Fruit fly (Drosophila melanogaster) whole organism, pupa: ENCODE results near the gene inaF-B.

Experiments used
- CG10348 ChIP-seq: fragments of 200-800 bp; sonication (Bioruptor generic); IDR thresholded peaks from 2 replicates; pipeline ENCODE4 v1.3.6; 2022; ENCODE audit warnings: missing biosample characterization, missing genetic modification characterization
- CG12605 ChIP-seq: fragments of 200-800 bp; sonication (Bioruptor generic); IDR thresholded peaks from 2 replicates; pipeline ENCODE4 v1.3.6; 2022; ENCODE audit warnings: missing biosample characterization, missing genetic modification characterization
- CG13204 ChIP-seq: fragments of 200-800 bp; sonication (Bioruptor generic); optimal IDR thresholded peaks from 2 replicates; lab custom pipeline; 2018; ENCODE audit warnings: missing biosample characterization, mild to moderate bottlenecking, missing genetic modification characterization, moderate library complexity
- CG14655 ChIP-seq: fragments of 200-800 bp; sonication (Bioruptor generic); optimal IDR thresholded peaks from 3 replicates; lab custom pipeline; 2017; ENCODE audit warnings: mild to moderate bottlenecking, missing biosample characterization, missing genetic modification reagents, missing genetic modification characterization
- CG15710 ChIP-seq: fragments of 200-800 bp; sonication (Bioruptor generic); optimal IDR thresholded peaks from 2 replicates; lab custom pipeline; 2018; ENCODE audit warnings: missing biosample characterization, mild to moderate bottlenecking, missing genetic modification characterization, moderate library complexity
- CG17806 ChIP-seq: fragments of 200-800 bp; sonication (Bioruptor generic); optimal IDR thresholded peaks from 2 replicates; lab custom pipeline; 2018; ENCODE audit warnings: missing biosample characterization, mild to moderate bottlenecking, missing genetic modification characterization, moderate library complexity
- CG32121 ChIP-seq: fragments of 200-800 bp; sonication (Bioruptor generic); IDR thresholded peaks from 2 replicates; pipeline ENCODE4 v1.3.6; 2022; ENCODE audit warnings: missing biosample characterization, missing genetic modification characterization
- CG34367 ChIP-seq: fragments of 200-800 bp; sonication (Bioruptor generic); optimal IDR thresholded peaks from 2 replicates; lab custom pipeline; 2018; ENCODE audit warnings: missing biosample characterization, mild to moderate bottlenecking, missing genetic modification characterization
- CG4496 ChIP-seq: fragments of 200-800 bp; sonication (Bioruptor generic); IDR thresholded peaks from 3 replicates; pipeline ENCODE4 v1.3.6; 2022; ENCODE audit warnings: missing biosample characterization, missing genetic modification characterization
- CG8159 ChIP-seq: fragments of 200-800 bp; sonication (Bioruptor generic); optimal IDR thresholded peaks from 3 replicates; lab custom pipeline; 2018; ENCODE audit warnings: missing biosample characterization, mild to moderate bottlenecking, missing genetic modification characterization, moderate library complexity
- CG8301 ChIP-seq: fragments of 200-800 bp; sonication (Bioruptor generic); optimal IDR thresholded peaks from 2 replicates; lab custom pipeline; 2018; ENCODE audit warnings: missing biosample characterization, mild to moderate bottlenecking, missing genetic modification characterization
- CG9948 ChIP-seq: fragments of 200-800 bp; sonication (Bioruptor generic); optimal IDR thresholded peaks from 2 replicates; lab custom pipeline; 2018; ENCODE audit warnings: missing biosample characterization, mild to moderate bottlenecking, missing genetic modification characterization, moderate library complexity
- D1 ChIP-seq: fragments of 200-800 bp; sonication (Bioruptor generic); optimal IDR thresholded peaks from 2 replicates; lab custom pipeline; 2018; ENCODE audit warnings: missing biosample characterization, mild to moderate bottlenecking, missing genetic modification characterization, moderate library complexity
- EcR ChIP-seq: fragments of 200-800 bp; sonication (Bioruptor generic); optimal IDR thresholded peaks from 3 replicates; lab custom pipeline; 2019; ENCODE audit warnings: missing biosample characterization, missing genetic modification characterization, mild to moderate bottlenecking, moderate library complexity, missing genetic modification reagents
- Ets98B ChIP-seq: fragments of 200-800 bp; sonication (Bioruptor generic); IDR thresholded peaks from 2 replicates; pipeline ENCODE4 v1.3.6; 2022; ENCODE audit warnings: missing biosample characterization, missing genetic modification characterization
- Pif1A ChIP-seq: fragments of 200-800 bp; sonication (Bioruptor generic); optimal IDR thresholded peaks from 3 replicates; lab custom pipeline; 2016; ENCODE audit warnings: missing biosample characterization, missing genetic modification characterization
- Pif1B ChIP-seq: fragments of 200-800 bp; sonication (Bioruptor generic); optimal IDR thresholded peaks from 3 replicates; lab custom pipeline; 2016; ENCODE audit warnings: missing biosample characterization, missing genetic modification characterization
- Snoo ChIP-seq: fragments of 200-800 bp; sonication (Bioruptor generic); optimal IDR thresholded peaks from 3 replicates; lab custom pipeline; 2017; ENCODE audit warnings: missing biosample characterization, mild to moderate bottlenecking, missing genetic modification characterization, inconsistent platforms
- fd96Ca ChIP-seq: fragments of 200-800 bp; sonication (Bioruptor generic); IDR thresholded peaks from 3 replicates; pipeline ENCODE4 v1.3.6; 2022; ENCODE audit warnings: missing biosample characterization, missing genetic modification characterization
- gl ChIP-seq: fragments of 200-800 bp; sonication (Bioruptor generic); optimal IDR thresholded peaks from 2 replicates; lab custom pipeline; 2018; ENCODE audit warnings: missing biosample characterization, mild to moderate bottlenecking, missing genetic modification characterization
- rn ChIP-seq: fragments of 200-800 bp; sonication (Bioruptor generic); IDR thresholded peaks from 2 replicates; pipeline ENCODE4 v1.3.6; 2022; ENCODE audit warnings: missing biosample characterization, missing genetic modification characterization

Gene inaF-B

DNA sequence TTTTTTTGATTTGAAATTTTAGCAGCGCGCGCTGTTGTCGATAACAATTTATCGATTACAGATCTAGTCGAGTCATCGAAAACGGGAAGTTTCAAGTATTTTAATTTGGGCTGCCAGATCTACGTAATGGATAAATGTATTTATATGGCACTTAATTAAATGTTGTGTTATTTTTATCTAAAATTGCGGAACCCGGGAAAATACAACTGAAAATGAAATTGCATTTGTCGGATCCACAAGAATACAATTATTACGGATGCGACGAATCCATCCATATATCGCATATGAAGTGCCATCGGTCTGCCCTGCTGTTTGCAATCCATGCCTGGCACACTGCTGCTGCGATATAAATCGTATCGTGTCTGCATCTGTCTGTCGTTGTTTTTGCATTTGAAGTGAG, 12.4 kb downstream of the inaF-B start, which contains the start of gene Tango10:
Tango10 (plus strand) TSS at position 108 of the 400 bp plus-strand sequence.
- TF ChIP-seq D1 (no peak), EcR (no peak), CG17806 (tag; lab: Kevin White, UChicago) (peak; percentile 13), CG14655 (GFP tag; lab: Kevin White, UChicago) (no peak), CG32121 (peak; percentile 40; the same call in 1 of the 2 replicates), CG9948 (tag; lab: Kevin White, UChicago) (no peak), gl (tag; lab: Kevin White, UChicago) (no peak), Pif1B (GFP tag; lab: Kevin White, UChicago) (no peak), Ets98B (GFP tag; lab: Robert Waterston, UW) (0 out of 2 replicates have a peak, but pooled peaks have one; percentile 24), fd96Ca (peak; percentile 53; the same call in 1 of the 3 replicates), CG34367 (tag; lab: Kevin White, UChicago) (no peak), CG15710 (tag; lab: Kevin White, UChicago) (peak; percentile 38), Pif1A (no peak), CG12605 (GFP tag; lab: Robert Waterston, UW) (no peak), CG13204 (GFP tag; lab: Kevin White, UChicago) (no peak), CG10348 (GFP tag; lab: Robert Waterston, UW) (no peak), CG4496 (GFP tag; lab: Robert Waterston, UW) (no peak), CG8159 (tag; lab: Kevin White, UChicago) (no peak)
- TF ChIP-seq, all 21 proteins: peak for 5

DNA sequence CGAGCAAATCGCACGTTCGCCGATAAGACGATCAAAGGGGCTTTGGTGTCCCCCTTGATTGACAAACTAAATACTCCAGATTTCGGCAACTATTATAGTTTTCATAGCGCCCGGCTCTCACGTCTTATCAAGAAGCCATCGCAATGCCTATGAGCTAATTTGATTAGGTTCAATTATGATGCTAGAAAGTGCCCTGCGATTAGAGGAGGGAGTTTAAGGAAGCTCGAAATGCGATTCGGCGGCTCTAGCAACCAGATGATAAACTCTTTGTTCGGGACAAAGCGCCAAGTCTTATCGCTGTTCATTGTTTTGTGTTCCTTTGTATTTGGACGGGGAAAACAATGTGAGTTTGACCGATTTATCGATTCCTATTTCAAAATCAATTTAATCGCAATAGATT, 14.7 kb downstream of the inaF-B start:
- TF ChIP-seq gl (tag; lab: Kevin White, UChicago) (no peak), CG4496 (GFP tag; lab: Robert Waterston, UW) (no peak), CG10348 (GFP tag; lab: Robert Waterston, UW) (no peak), EcR (no peak), Snoo (no peak), rn (GFP tag; lab: Robert Waterston, UW) (no peak), Pif1A (no peak), CG17806 (tag; lab: Kevin White, UChicago) (no peak), D1 (no peak), CG32121 (no peak), CG13204 (GFP tag; lab: Kevin White, UChicago) (no peak), fd96Ca (no peak), Ets98B (GFP tag; lab: Robert Waterston, UW) (no peak), CG14655 (GFP tag; lab: Kevin White, UChicago) (no peak), CG9948 (tag; lab: Kevin White, UChicago) (no peak), CG12605 (GFP tag; lab: Robert Waterston, UW) (no peak)

DNA sequence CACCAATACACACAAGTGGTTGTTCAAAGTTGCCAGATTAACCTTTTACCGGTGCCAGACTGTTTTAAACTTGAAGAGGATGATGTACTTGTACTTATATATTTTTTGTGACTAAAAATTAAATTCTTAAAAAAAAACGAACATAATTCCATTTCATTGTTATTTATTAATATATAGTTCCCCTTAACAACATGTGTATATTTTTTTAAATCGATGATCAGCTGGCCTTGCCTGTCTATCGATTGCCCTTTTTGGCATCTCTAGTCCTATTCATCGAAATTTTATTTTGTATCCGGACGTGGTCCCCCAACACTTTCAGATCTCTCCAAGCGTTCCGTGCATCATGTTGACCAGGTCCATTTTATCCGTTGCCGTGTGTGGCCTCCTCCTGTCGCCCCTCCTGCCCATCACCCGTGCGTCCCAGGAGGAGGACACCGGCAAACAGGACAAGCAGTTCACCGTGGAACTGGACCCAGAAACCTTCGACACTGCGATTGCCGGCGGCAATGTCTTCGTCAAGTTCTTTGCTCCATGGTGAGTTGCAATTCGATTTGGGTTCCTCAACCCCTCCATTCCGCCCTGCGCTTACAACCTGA, 15.7 kb downstream of the inaF-B start, which contains the start of gene prtp:
prtp (plus strand) TSS at position 26 of the 596 bp plus-strand sequence.
- TF ChIP-seq D1 (no peak), CG8301 (no peak), gl (tag; lab: Kevin White, UChicago) (no peak), CG10348 (GFP tag; lab: Robert Waterston, UW) (no peak), CG9948 (tag; lab: Kevin White, UChicago) (no peak), Ets98B (GFP tag; lab: Robert Waterston, UW) (no peak), CG17806 (tag; lab: Kevin White, UChicago) (no peak), EcR (no peak), Snoo (no peak), CG14655 (GFP tag; lab: Kevin White, UChicago) (no peak), fd96Ca (no peak), CG13204 (GFP tag; lab: Kevin White, UChicago) (no peak), Pif1A (no peak), Pif1B (GFP tag; lab: Kevin White, UChicago) (no peak), CG8159 (tag; lab: Kevin White, UChicago) (no peak), CG4496 (GFP tag; lab: Robert Waterston, UW) (no peak), CG15710 (tag; lab: Kevin White, UChicago) (no peak), CG12605 (GFP tag; lab: Robert Waterston, UW) (no peak)

DNA sequence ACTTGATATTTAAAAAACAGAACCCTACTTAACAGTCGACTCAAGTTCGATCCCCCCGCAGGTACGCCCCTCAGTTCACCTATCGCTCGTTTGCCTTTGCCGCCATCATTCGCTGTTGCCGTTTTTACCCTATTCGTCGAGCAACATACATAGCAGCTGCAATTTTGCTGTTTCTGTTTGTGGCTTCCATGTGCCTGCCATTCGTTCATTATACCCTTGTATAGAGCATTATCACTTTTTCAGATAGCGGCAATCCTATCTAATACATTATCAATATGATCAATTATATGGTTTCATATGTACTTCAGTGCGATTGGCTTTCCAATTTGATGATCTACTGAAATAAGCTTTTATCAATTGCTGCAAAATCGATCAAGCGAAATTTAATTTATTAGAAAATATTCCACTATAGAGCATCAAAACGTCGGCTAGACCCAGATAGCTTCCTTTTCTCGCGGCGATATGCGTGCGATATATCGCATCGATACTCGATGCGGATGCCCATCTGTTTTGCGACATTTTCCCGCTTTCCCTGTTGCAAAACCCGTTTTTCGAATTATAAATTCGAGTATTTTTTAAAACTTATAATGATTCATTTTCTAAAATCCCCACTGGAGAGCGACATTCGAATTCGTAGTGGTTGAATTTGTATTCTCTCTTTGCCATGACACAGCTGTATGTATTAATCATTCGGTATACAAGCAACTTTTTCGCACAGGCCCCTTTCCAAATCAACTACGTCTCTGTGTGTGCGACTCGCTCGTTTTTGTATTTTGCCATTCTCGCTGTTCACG, 16.4 kb downstream of the inaF-B start:
- TF ChIP-seq CG9948 (tag; lab: Kevin White, UChicago) (peak; percentile 89), fd96Ca (peak; percentile 91), CG34367 (tag; lab: Kevin White, UChicago) (peak; percentile 88), CG17806 (tag; lab: Kevin White, UChicago) (peak; percentile 88), Pif1A (peak; percentile 85), Ets98B (GFP tag; lab: Robert Waterston, UW) (peak; percentile 58), rn (GFP tag; lab: Robert Waterston, UW) (peak; percentile 61), CG15710 (tag; lab: Kevin White, UChicago) (peak; percentile 90), Pif1B (GFP tag; lab: Kevin White, UChicago) (peak; percentile 94), Snoo (peak; percentile 89), EcR (no peak), CG32121 (peak; percentile 86), CG13204 (GFP tag; lab: Kevin White, UChicago) (peak; percentile 79), D1 (peak; percentile 87), CG14655 (GFP tag; lab: Kevin White, UChicago) (peak; percentile 95), CG10348 (GFP tag; lab: Robert Waterston, UW) (peak; percentile 56), CG4496 (GFP tag; lab: Robert Waterston, UW) (peak; percentile 76), gl (tag; lab: Kevin White, UChicago) (peak; percentile 81), CG8159 (tag; lab: Kevin White, UChicago) (peak; percentile 95), CG8301 (peak; percentile 93), CG12605 (GFP tag; lab: Robert Waterston, UW) (peak; percentile 78)
